Worm (Caenorhabditis elegans): Measurements from ENCODE around the gene arrd-17.

The arrd-17 gene

ce11 chrIII:13642776-13643175, 12.2 kb upstream of the arrd-17 start:
- no peak for TF ChIP-seq skn-1 (tag; optimal IDR thresholded peaks at IDR 0.05)
- no peak for TF ChIP-seq nhr-23 (tag; optimal IDR thresholded peaks at IDR 0.05)
- no peak for TF ChIP-seq mdl-1 (tag; optimal IDR thresholded peaks at IDR 0.05)
- no peak for TF ChIP-seq mml-1 (tag; optimal IDR thresholded peaks at IDR 0.05)
- TF ChIP-seq fos-1 (tag; optimal IDR thresholded peaks at IDR 0.05): no peak

ce11 chrIII:13642227-13642626, 11.6 kb upstream of the arrd-17 start, which contains the start of gene T12D8.10:
TSS of gene T12D8.10 (minus strand) at chrIII:13642327.
- TF ChIP-seq ceh-82 (tag; optimal IDR thresholded peaks at IDR 0.05) (no peak), egl-5 (tag; optimal IDR thresholded peaks at IDR 0.05) (no peak), ama-1 (optimal IDR thresholded peaks at IDR 0.05) (no peak), nfya-1 (tag; optimal IDR thresholded peaks at IDR 0.05; ENCODE audit: insufficient read depth) (no peak), jun-1 (tag; optimal IDR thresholded peaks at IDR 0.05) (no peak), fkh-10 (GFP tag; optimal IDR thresholded peaks at IDR 0.05) (no peak), skn-1 (tag; optimal IDR thresholded peaks at IDR 0.05) (no peak), ztf-11 (tag; optimal IDR thresholded peaks at IDR 0.05) (no peak), fos-1 (tag; optimal IDR thresholded peaks at IDR 0.05) (no peak), fkh-2 (tag; optimal IDR thresholded peaks at IDR 0.05) (no peak), zag-1 (tag; optimal IDR thresholded peaks at IDR 0.05) (no peak), unc-62 (GFP tag; optimal IDR thresholded peaks at IDR 0.05) (no peak), pha-4 (tag; optimal IDR thresholded peaks at IDR 0.05) (no peak), nhr-76 (tag; optimal IDR thresholded peaks at IDR 0.05) (no peak), nhr-28 (tag; optimal IDR thresholded peaks at IDR 0.05) (no peak), nhr-67 (tag; optimal IDR thresholded peaks at IDR 0.05) (no peak), daf-12 (tag; optimal IDR thresholded peaks at IDR 0.05) (no peak), ceh-28 (tag; optimal IDR thresholded peaks at IDR 0.05) (no peak), eor-1 (tag; optimal IDR thresholded peaks at IDR 0.05) (no peak)

ce11 chrIII:13641588-13641987, 11.0 kb upstream of the arrd-17 start, which contains the start of gene acbp-5:
TSS of gene acbp-5 (minus strand) at chrIII:13641688.
- no peak for TF ChIP-seq nhr-76 (tag; optimal IDR thresholded peaks at IDR 0.05)
- no peak for TF ChIP-seq nhr-25 (tag; optimal IDR thresholded peaks at IDR 0.05)

- TF ChIP-seq unc-39 (tag; optimal IDR thresholded peaks at IDR 0.05) (no peak), nhr-77 (tag; optimal IDR thresholded peaks at IDR 0.05) (no peak), lin-15B (tag; optimal IDR thresholded peaks at IDR 0.05) (no peak)
Measured at ce11 chrIII:13640869-13641268, 10.3 kb upstream of the arrd-17 start.

ce11 chrIII:13640003-13640499, 9.4 kb upstream of the arrd-17 start:
- TF ChIP-seq lin-39 (tag; optimal IDR thresholded peaks at IDR 0.05) (no peak), nhr-11 (tag; optimal IDR thresholded peaks at IDR 0.05) (no peak), nfya-1 (tag; optimal IDR thresholded peaks at IDR 0.05; ENCODE audit: insufficient read depth) (no peak), ceh-82 (tag; optimal IDR thresholded peaks at IDR 0.05) (no peak), nhr-237 (tag; optimal IDR thresholded peaks at IDR 0.05) (no peak), elt-3 (tag; optimal IDR thresholded peaks at IDR 0.05) (no peak), ZK546.5 (tag; optimal IDR thresholded peaks at IDR 0.05) (no peak), eor-1 (tag; optimal IDR thresholded peaks at IDR 0.05) (no peak), hmg-11 (tag; optimal IDR thresholded peaks at IDR 0.05) (no peak), ztf-4 (tag; optimal IDR thresholded peaks at IDR 0.05) (no peak), nhr-76 (tag; optimal IDR thresholded peaks at IDR 0.05) (no peak), tbx-2 (tag; optimal IDR thresholded peaks at IDR 0.05) (no peak), pqm-1 (tag; optimal IDR thresholded peaks at IDR 0.05) (no peak), elt-2 (tag; optimal IDR thresholded peaks at IDR 0.05) (no peak), elt-1 (tag; optimal IDR thresholded peaks at IDR 0.05) (no peak), aly-2 (tag; optimal IDR thresholded peaks at IDR 0.05) (no peak)

Measured in whole organism, L3 larva.